Fruit fly (Drosophila melanogaster): Measurements from ENCODE around the gene CG43450.

Gene CG43450

dm6 chr3R:12194911-12195310, at the start of gene CG43450, which contains the start of gene eIF3d2:
CG43450 (plus strand) TSS chr3R:12195294.
eIF3d2 (minus strand) TSS chr3R:12195011.
- no peak for TF ChIP-seq noc (tag; optimal IDR thresholded peaks at IDR 0.05)

- TF ChIP-seq noc (tag; optimal IDR thresholded peaks at IDR 0.05), result no peak
These were observed 36.6 kb upstream of the CG43450 start, which contains the start of gene dpr15 for dm6 chr3R:12158495-12158894. dpr15 (minus strand) TSS chr3R:12158595.

dm6 chr3R:12166086-12166485, 29.0 kb upstream of the CG43450 start, which contains the start of gene Cpn:
Cpn (minus strand) TSS chr3R:12166186.
- TF ChIP-seq noc (tag; optimal IDR thresholded peaks at IDR 0.05), result no peak

- TF ChIP-seq noc (tag; optimal IDR thresholded peaks at IDR 0.05), result no peak
These were observed 26.7 kb upstream of the CG43450 start for dm6 chr3R:12168348-12168747.

- TF ChIP-seq noc (tag; optimal IDR thresholded peaks at IDR 0.05), result no peak
These were observed 9.5 kb upstream of the CG43450 start for dm6 chr3R:12185615-12186014.

- TF ChIP-seq noc (tag; optimal IDR thresholded peaks at IDR 0.05), result no peak
These were observed 1.0 kb downstream of the CG43450 start for dm6 chr3R:12196100-12196499.

- no peak for TF ChIP-seq noc (tag; optimal IDR thresholded peaks at IDR 0.05)
These were observed 2.5 kb downstream of the CG43450 start, which contains the start of gene Adk1 for dm6 chr3R:12197641-12198040. Adk1 (plus strand) TSS chr3R:12197941.

dm6 chr3R:12210260-12210659, 15.2 kb downstream of the CG43450 start, which contains the start of gene CG4830:
CG4830 (minus strand) TSS chr3R:12210360.
- no peak for TF ChIP-seq noc (tag; optimal IDR thresholded peaks at IDR 0.05)

- TF ChIP-seq noc (tag; optimal IDR thresholded peaks at IDR 0.05), result no peak
These were observed 16.5 kb downstream of the CG43450 start for dm6 chr3R:12211552-12211951.

- TF ChIP-seq noc (tag; optimal IDR thresholded peaks at IDR 0.05), result no peak
These were observed 19.1 kb downstream of the CG43450 start, which contains the start of gene CG14742 for dm6 chr3R:12214201-12214600. CG14742 (plus strand) TSS chr3R:12214501.

- no peak for TF ChIP-seq noc (tag; optimal IDR thresholded peaks at IDR 0.05)
These were observed 24.4 kb downstream of the CG43450 start, which contains the start of gene Cog1 for dm6 chr3R:12219497-12219896. Cog1 (minus strand) TSS chr3R:12219686.

dm6 chr3R:12221366-12221916, 26.3 kb downstream of the CG43450 start, which contains the start of gene CG4860:
CG4860 (minus strand) TSS chr3R:12221464.
- peak; percentile 91 for TF ChIP-seq noc (tag; optimal IDR thresholded peaks at IDR 0.05)

- no peak for TF ChIP-seq noc (tag; optimal IDR thresholded peaks at IDR 0.05)
These were observed 27.0 kb downstream of the CG43450 start, which contains the start of gene Rsbp15 for dm6 chr3R:12222093-12222492. Rsbp15 (plus strand) TSS chr3R:12222387.

dm6 chr3R:12224919-12225318, 29.8 kb downstream of the CG43450 start, which contains the start of gene CG17404:
CG17404 (minus strand) TSS chr3R:12225019.
- TF ChIP-seq noc (tag; optimal IDR thresholded peaks at IDR 0.05), result no peak

dm6 chr3R:12226239-12226638, 31.1 kb downstream of the CG43450 start, which contains the start of gene CG12256:
CG12256 (minus strand) TSS chr3R:12226339.
- no peak for TF ChIP-seq noc (tag; optimal IDR thresholded peaks at IDR 0.05)

dm6 chr3R:12229113-12229512, 34.0 kb downstream of the CG43450 start, which contains the start of gene CG3916:
CG3916 (plus strand) TSS chr3R:12229413.
- no peak for TF ChIP-seq noc (tag; optimal IDR thresholded peaks at IDR 0.05)

- TF ChIP-seq noc (tag; optimal IDR thresholded peaks at IDR 0.05), result no peak
These were observed 37.5 kb downstream of the CG43450 start, which contains the start of gene Pglym87 for dm6 chr3R:12232629-12233028. Pglym87 (minus strand) TSS chr3R:12232729.

Measured in whole organism, larva.